Worm (Caenorhabditis elegans): ENCODE results near the gene F01D5.6.

DNA sequence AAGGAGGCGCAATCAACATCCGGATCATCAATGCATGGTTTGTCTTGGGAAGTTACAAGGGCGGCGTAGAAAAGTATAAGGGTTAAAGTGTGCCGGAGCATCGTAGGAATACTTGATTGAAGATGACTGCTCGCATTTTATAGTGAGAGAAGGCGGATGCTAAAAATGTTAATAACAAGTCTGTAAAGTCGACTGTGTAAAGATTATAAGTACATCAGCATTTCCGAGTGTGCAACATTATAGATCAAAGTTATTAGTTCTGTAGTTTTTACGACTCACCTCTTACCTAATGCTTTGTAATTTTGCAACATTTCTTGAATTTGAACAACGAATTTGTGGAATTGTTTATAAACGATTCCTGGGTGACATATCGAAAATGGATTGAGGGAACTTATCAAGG, 11.4 kb upstream of the F01D5.6 start, which contains the start of gene Y39G8B.7:
- TF ChIP-seq ztf-29 (GFP tag; IDR thresholded peaks at IDR 0.05) (no peak), flt-1 (GFP tag; IDR thresholded peaks at IDR 0.05) (no peak), ztf-23 (GFP tag; IDR thresholded peaks at IDR 0.05) (no peak), T22C8.4 (GFP tag; IDR thresholded peaks at IDR 0.05) (no peak)

Measured in whole organism, midembryonic.